Worm (Caenorhabditis elegans): ENCODE data around the gene ZK637.4.

Gene ZK637.4

DNA sequence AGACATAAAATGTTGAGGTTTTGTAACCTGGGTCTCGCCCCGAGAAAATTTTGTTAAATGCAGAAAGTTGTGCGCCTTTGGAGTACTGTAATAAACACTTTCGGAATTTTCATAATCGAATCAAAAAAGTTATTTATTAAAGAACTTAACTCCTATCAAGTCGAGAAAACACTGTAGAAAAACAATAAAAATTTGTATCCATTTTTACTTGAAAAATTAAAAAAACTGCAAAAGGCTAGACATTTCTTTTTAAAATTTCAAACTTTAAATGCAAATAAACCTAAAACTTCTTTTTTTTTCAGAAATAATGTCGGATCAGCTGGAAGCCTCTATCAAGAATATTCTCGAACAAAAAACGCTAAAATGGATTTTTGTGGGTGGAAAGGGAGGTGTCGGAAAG, 1.2 kb downstream of the ZK637.4 start, which contains the start of gene asna-1:
asna-1 (plus strand) TSS at position 301 of the 400 bp plus-strand sequence.
- no peak for TF ChIP-seq tbx-7 (tag; optimal IDR thresholded peaks at IDR 0.05)

DNA sequence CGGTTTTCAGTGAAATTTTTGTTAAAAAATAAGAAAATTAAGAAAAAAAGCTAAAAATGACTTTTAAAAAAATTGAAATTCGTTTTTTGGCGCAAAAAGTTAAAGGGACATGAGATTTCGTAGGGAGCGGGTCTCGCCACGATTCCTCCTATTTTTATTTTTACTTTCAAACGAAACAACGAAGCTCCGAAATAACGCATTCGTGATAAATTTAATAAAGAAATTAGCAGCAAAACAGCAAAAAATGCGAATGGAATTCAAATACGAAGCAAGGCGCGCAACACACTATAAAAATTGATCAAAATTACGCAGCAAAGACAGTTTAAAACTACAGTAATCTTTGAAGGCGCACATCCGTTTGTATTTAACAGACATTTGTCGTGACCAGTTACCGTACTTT, 6.2 kb downstream of the ZK637.4 start:
- peak; percentile 56 for TF ChIP-seq unc-42 (tag; optimal IDR thresholded peaks at IDR 0.05)
- no peak for TF ChIP-seq pat-9 (tag; optimal IDR thresholded peaks at IDR 0.05)

DNA sequence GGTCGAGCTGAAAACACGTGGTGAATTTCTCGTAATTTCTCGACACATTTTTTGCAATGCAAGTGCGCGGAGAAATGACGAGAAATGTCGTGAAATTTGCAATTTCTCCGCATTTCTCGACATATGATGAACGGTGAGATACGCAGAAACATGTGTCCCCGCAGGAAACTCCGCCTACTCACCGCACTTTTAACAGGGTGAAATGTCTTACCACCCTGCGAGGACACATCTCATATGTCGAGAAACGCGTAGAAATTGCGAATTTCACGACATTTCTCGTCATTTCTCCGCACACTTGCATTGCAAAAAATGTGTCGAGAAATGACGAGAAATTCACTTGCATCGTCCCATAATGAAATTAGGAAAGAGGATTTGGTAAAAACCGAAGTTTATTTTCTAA, 7.5 kb downstream of the ZK637.4 start:
- TF ChIP-seq ref-2 (tag; optimal IDR thresholded peaks at IDR 0.05): peak; percentile 45
- peak; percentile 11 for TF ChIP-seq tbx-2 (tag; optimal IDR thresholded peaks at IDR 0.05)
- peak; percentile 8 for TF ChIP-seq ceh-31 (tag; optimal IDR thresholded peaks at IDR 0.05)

DNA sequence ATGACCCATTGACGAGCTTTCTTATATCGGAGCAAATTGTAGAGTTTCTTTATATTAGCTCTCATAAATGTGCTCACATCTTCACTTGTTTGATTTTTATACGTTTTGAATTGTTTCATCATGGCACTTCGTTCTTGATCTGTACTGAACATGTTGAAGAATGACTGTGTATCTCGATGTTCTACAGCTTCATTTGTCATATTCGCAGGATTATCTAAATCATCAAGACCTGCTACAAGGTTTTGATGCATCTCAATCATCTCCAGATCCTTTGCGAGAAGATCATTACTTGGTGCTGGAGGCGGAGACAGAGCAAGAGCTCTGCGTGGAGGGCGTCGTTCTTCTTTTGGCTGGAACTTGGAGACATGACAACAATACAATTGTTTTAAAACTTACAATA, 9.7 kb downstream of the ZK637.4 start:
- TF ChIP-seq ama-1 (optimal IDR thresholded peaks at IDR 0.05): no peak
- TF ChIP-seq eyg-1 (tag; optimal IDR thresholded peaks at IDR 0.05): no peak
- no peak for TF ChIP-seq hlh-6 (tag; optimal IDR thresholded peaks at IDR 0.05)
- TF ChIP-seq ceh-22 (tag; optimal IDR thresholded peaks at IDR 0.05): no peak
- TF ChIP-seq T23F11.4 (GFP tag; optimal IDR thresholded peaks at IDR 0.05): no peak
- no peak for TF ChIP-seq K09A11.1 (tag; optimal IDR thresholded peaks at IDR 0.05; ENCODE audit: insufficient read depth)
- no peak for TF ChIP-seq lim-6 (tag; optimal IDR thresholded peaks at IDR 0.05)
- no peak for TF ChIP-seq rnt-1 (tag; optimal IDR thresholded peaks at IDR 0.05)
- no peak for TF ChIP-seq hlh-8 (tag; optimal IDR thresholded peaks at IDR 0.05)
- no peak for TF ChIP-seq ceh-14 (tag; optimal IDR thresholded peaks at IDR 0.05)
- TF ChIP-seq nhr-11 (tag; optimal IDR thresholded peaks at IDR 0.05): no peak
- TF ChIP-seq ahr-1 (tag; optimal IDR thresholded peaks at IDR 0.05): no peak
- no peak for TF ChIP-seq pha-2 (tag; optimal IDR thresholded peaks at IDR 0.05)
- TF ChIP-seq unc-86 (tag; optimal IDR thresholded peaks at IDR 0.05): no peak
- no peak for TF ChIP-seq dmd-4 (tag; optimal IDR thresholded peaks at IDR 0.05; ENCODE audit: borderline replicate concordance)
- TF ChIP-seq nhr-232 (tag; optimal IDR thresholded peaks at IDR 0.05): no peak

DNA sequence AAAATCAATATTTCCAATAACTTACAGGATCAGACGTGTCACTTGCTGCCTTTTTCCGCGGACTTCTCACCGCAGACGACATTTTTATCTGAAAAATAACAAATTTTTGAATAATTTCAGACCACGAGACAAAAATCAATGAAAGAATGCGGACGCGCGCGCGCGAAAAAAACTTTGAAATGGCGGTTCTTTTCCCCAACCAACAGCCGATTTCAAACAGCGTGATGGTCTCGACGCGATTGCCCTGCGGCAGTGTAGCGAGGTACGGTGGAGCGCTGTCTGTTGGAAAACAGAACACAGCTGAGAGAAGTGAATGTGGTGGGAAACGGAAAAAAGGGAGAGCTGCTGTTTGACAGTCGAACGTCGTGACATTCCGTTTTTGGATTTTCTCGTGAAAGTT, 10.5 kb downstream of the ZK637.4 start, which contains the start of gene lin-9:
lin-9 (minus strand) TSS at position 88 of the 400 bp plus-strand sequence.
- TF ChIP-seq lin-11 (tag; optimal IDR thresholded peaks at IDR 0.05) (no peak), tbx-2 (tag; optimal IDR thresholded peaks at IDR 0.05) (peak; percentile 69), ceh-45 (GFP tag; IDR thresholded peaks at IDR 0.05) (no peak), mec-3 (tag; optimal IDR thresholded peaks at IDR 0.05; ENCODE audit: borderline replicate concordance) (no peak), ceh-14 (tag; optimal IDR thresholded peaks at IDR 0.05) (peak; percentile 24), rnt-1 (tag; optimal IDR thresholded peaks at IDR 0.05) (peak; percentile 63), pqm-1 (tag; optimal IDR thresholded peaks at IDR 0.05) (peak; percentile 29), hlh-30 (tag; optimal IDR thresholded peaks at IDR 0.05; ENCODE audit: insufficient read depth) (peak; percentile 72), odd-2 (tag; optimal IDR thresholded peaks at IDR 0.05) (no peak), nfya-1 (tag; optimal IDR thresholded peaks at IDR 0.05) (peak; percentile 98), K02D7.2 (tag; optimal IDR thresholded peaks at IDR 0.05) (no peak), dmd-4 (tag; optimal IDR thresholded peaks at IDR 0.05; ENCODE audit: borderline replicate concordance) (no peak), gmeb-2 (tag; optimal IDR thresholded peaks at IDR 0.05) (no peak), pha-4 (tag; optimal IDR thresholded peaks at IDR 0.05) (no peak), madf-2 (tag; optimal IDR thresholded peaks at IDR 0.05) (no peak), ceh-24 (tag; optimal IDR thresholded peaks at IDR 0.05) (no peak), ceh-2 (tag; optimal IDR thresholded peaks at IDR 0.05) (no peak), pat-9 (tag; optimal IDR thresholded peaks at IDR 0.05) (no peak), ets-4 (tag; optimal IDR thresholded peaks at IDR 0.05) (peak; percentile 39), ceh-9 (tag; optimal IDR thresholded peaks at IDR 0.05) (no peak), pros-1 (tag; optimal IDR thresholded peaks at IDR 0.05) (peak; percentile 69), ceh-18 (tag; optimal IDR thresholded peaks at IDR 0.05) (peak; percentile 88), elt-2 (tag; optimal IDR thresholded peaks at IDR 0.05) (peak; percentile 27), elt-4 (tag; optimal IDR thresholded peaks at IDR 0.05) (no peak), nhr-11 (tag; optimal IDR thresholded peaks at IDR 0.05) (no peak), fax-1 (tag; optimal IDR thresholded peaks at IDR 0.05) (no peak), hlh-15 (tag; optimal IDR thresholded peaks at IDR 0.05) (no peak), ceh-48 (tag; optimal IDR thresholded peaks at IDR 0.05) (peak; percentile 58), unc-3 (GFP tag; conservative IDR thresholded peaks at IDR 0.05) (no peak), unc-3 (tag; optimal IDR thresholded peaks at IDR 0.05) (no peak), ama-1 (optimal IDR thresholded peaks at IDR 0.05) (no peak), ceh-6 (GFP tag; optimal IDR thresholded peaks at IDR 0.05) (no peak)
